Fruit fly (Drosophila melanogaster) whole organism, embryonic: ENCODE results near the gene Acp63F.
A peak's percentile ranks its signal among the peaks of the same experiment; 100 is the strongest.

ENCODE experiments used
- Aef1 ChIP-seq: fragments of 200-800 bp; sonication (Bioruptor generic); IDR thresholded peaks from 3 replicates; pipeline ENCODE4 v1.3.6; 2022; ENCODE audit warnings: missing biosample characterization, missing genetic modification characterization
- Antp ChIP-seq: fragments of 200-800 bp; sonication (Bioruptor generic); optimal IDR thresholded peaks from 3 replicates; lab custom pipeline; 2016; ENCODE audit warnings: missing biosample characterization, missing genetic modification characterization
- CG10321 ChIP-seq: fragments of 200-800 bp; sonication (Bioruptor generic); IDR thresholded peaks from 2 replicates; pipeline ENCODE4 v1.3.6; 2022; ENCODE audit warnings: missing biosample characterization, missing genetic modification characterization
- CG10366 ChIP-seq: fragments of 200-800 bp; sonication (Bioruptor generic); IDR thresholded peaks from 2 replicates; pipeline ENCODE4 v1.3.6; 2022; ENCODE audit warnings: missing biosample characterization, missing genetic modification characterization
- CG10431 ChIP-seq: fragments of 200-800 bp; sonication (Bioruptor generic); optimal IDR thresholded peaks from 3 replicates; lab custom pipeline; 2018; ENCODE audit warnings: missing biosample characterization, mild to moderate bottlenecking, missing genetic modification characterization
- CG10543 ChIP-seq: fragments of 200-800 bp; sonication (Bioruptor generic); optimal IDR thresholded peaks from 3 replicates; lab custom pipeline; 2017; ENCODE audit warnings: missing biosample characterization, mild to moderate bottlenecking, missing genetic modification characterization, moderate library complexity
- CG10979 ChIP-seq: fragments of 200-800 bp; sonication (Bioruptor generic); optimal IDR thresholded peaks from 2 replicates; lab custom pipeline; 2018; ENCODE audit warnings: missing biosample characterization, mild to moderate bottlenecking, missing genetic modification characterization, moderate library complexity
- CG15011 ChIP-seq: fragments of 200-800 bp; sonication (Bioruptor generic); optimal IDR thresholded peaks from 3 replicates; lab custom pipeline; 2018; ENCODE audit warnings: missing biosample characterization, mild to moderate bottlenecking, missing genetic modification characterization
- CG15269 ChIP-seq: fragments of 200-800 bp; sonication (Bioruptor generic); optimal IDR thresholded peaks from 2 replicates; lab custom pipeline; 2018; ENCODE audit warnings: missing biosample characterization, mild to moderate bottlenecking, missing genetic modification characterization, moderate library complexity
- CG16813 ChIP-seq: fragments of 200-800 bp; sonication (Bioruptor generic); IDR thresholded peaks from 3 replicates; pipeline ENCODE4 v1.3.6; 2022; ENCODE audit warnings: missing biosample characterization, missing genetic modification characterization; ENCODE audit not compliant: partially characterized antibody
- CG2199 ChIP-seq: fragments of 200-800 bp; sonication (Bioruptor generic); IDR thresholded peaks from 3 replicates; pipeline ENCODE4 v1.3.6; 2022; ENCODE audit warnings: missing biosample characterization, missing genetic modification characterization
- CG32532 ChIP-seq: fragments of 200-800 bp; sonication (Bioruptor generic); IDR thresholded peaks from 2 replicates; pipeline ENCODE4 v1.3.6; 2022; ENCODE audit warnings: missing biosample characterization, missing genetic modification characterization
- CG3726 ChIP-seq: fragments of 200-800 bp; sonication (Bioruptor generic); IDR thresholded peaks from 3 replicates; pipeline ENCODE4, ENCODE4 v1.3.6; 2022; ENCODE audit warnings: missing biosample characterization, missing genetic modification characterization
- CG3838 ChIP-seq: fragments of 200-800 bp; sonication (Bioruptor generic); optimal IDR thresholded peaks from 3 replicates; lab custom pipeline; 2016; ENCODE audit warnings: missing biosample characterization, missing genetic modification characterization
- CG4424 ChIP-seq: fragments of 200-800 bp; sonication (Bioruptor generic); optimal IDR thresholded peaks from 3 replicates; lab custom pipeline; 2016; ENCODE audit warnings: missing biosample characterization, missing genetic modification characterization
- CG4617 ChIP-seq: fragments of 200-800 bp; sonication (Bioruptor generic); optimal IDR thresholded peaks from 3 replicates; lab custom pipeline; 2016; ENCODE audit warnings: missing biosample characterization, missing genetic modification characterization, borderline replicate concordance
- CG4820 ChIP-seq: fragments of 200-800 bp; sonication (Bioruptor generic); optimal IDR thresholded peaks from 3 replicates; lab custom pipeline; 2016; ENCODE audit warnings: missing biosample characterization, missing genetic modification characterization
- CG4854 ChIP-seq: fragments of 200-800 bp; sonication (Bioruptor generic); optimal IDR thresholded peaks from 2 replicates; lab custom pipeline; 2016; ENCODE audit warnings: missing biosample characterization, missing genetic modification characterization, inconsistent platforms
- CG6683 ChIP-seq: fragments of 200-800 bp; sonication (Bioruptor generic); optimal IDR thresholded peaks from 2 replicates; lab custom pipeline; 2017; ENCODE audit warnings: missing biosample characterization, mild to moderate bottlenecking, missing genetic modification characterization, missing genetic modification reagents
- CG7987 ChIP-seq: fragments of 200-800 bp; sonication (Bioruptor generic); optimal IDR thresholded peaks from 2 replicates; lab custom pipeline; 2018; ENCODE audit warnings: missing biosample characterization, mild to moderate bottlenecking, missing genetic modification characterization, moderate library complexity
- CG8290 ChIP-seq, 3 experiments: fragments of 200-800 bp; sonication (Bioruptor generic); optimal IDR thresholded peaks; 2 replicates each; lab custom pipeline; 2016 to 2019; ENCODE audit warnings: missing biosample characterization in 3 of 3, missing genetic modification characterization in 3 of 3, mild to moderate bottlenecking in 2 of 3, moderate library complexity in 1 of 3
- CG8924 ChIP-seq: fragments of 200-800 bp; optimal IDR thresholded peaks from 3 replicates; lab custom pipeline; 2019; ENCODE audit warnings: missing biosample characterization, mild to moderate bottlenecking, missing genetic modification characterization, moderate library complexity
- CG8944 ChIP-seq: fragments of 200-800 bp; sonication (Bioruptor generic); optimal IDR thresholded peaks from 3 replicates; lab custom pipeline; 2016; ENCODE audit warnings: missing biosample characterization, missing genetic modification characterization
- D ChIP-seq, 2 experiments: fragments of 200-800 bp in 1 of 2; fragments of >200 bp in 1 of 2; sonication (Bioruptor generic) in 1 of 2; optimal IDR thresholded peaks; 2 replicates in 1 of 2; 3 replicates in 1 of 2; lab custom pipeline; 2017; ENCODE audit warnings: mild to moderate bottlenecking in 1 of 2, missing biosample characterization in 1 of 2, missing genetic modification characterization in 1 of 2, missing genetic modification reagents in 1 of 2
- Dbx ChIP-seq: fragments of 200-800 bp; sonication (Bioruptor generic); IDR thresholded peaks from 3 replicates; pipeline ENCODE4 v1.3.6; 2022; ENCODE audit warnings: missing biosample characterization, missing genetic modification characterization
- ERR ChIP-seq: fragments of 200-800 bp; sonication (Bioruptor generic); optimal IDR thresholded peaks from 2 replicates; lab custom pipeline; 2016; ENCODE audit warnings: missing biosample characterization, missing genetic modification characterization
- Hr51 ChIP-seq, 2 experiments: fragments of 200-800 bp; sonication (Bioruptor generic); optimal IDR thresholded peaks; 2 replicates in 1 of 2; 3 replicates in 1 of 2; lab custom pipeline; 2016 to 2018; ENCODE audit warnings: missing biosample characterization in 2 of 2, missing genetic modification characterization in 2 of 2, mild to moderate bottlenecking in 1 of 2, moderate library complexity in 1 of 2
- Lim3 ChIP-seq: fragments of 200-800 bp; sonication (Bioruptor generic); IDR thresholded peaks from 2 replicates; pipeline ENCODE4 v1.3.6; 2022; ENCODE audit warnings: missing biosample characterization, missing genetic modification characterization
- Oli ChIP-seq: fragments of 200-800 bp; sonication (Bioruptor generic); optimal IDR thresholded peaks from 2 replicates; lab custom pipeline; 2018; ENCODE audit warnings: missing biosample characterization, mild to moderate bottlenecking, missing genetic modification characterization, moderate library complexity
- Scr ChIP-seq: fragments of 200-800 bp; sonication (Bioruptor generic); IDR thresholded peaks from 2 replicates; pipeline ENCODE4 v1.3.6; 2022; ENCODE audit warnings: missing biosample characterization, missing genetic modification characterization; ENCODE audit not compliant: partially characterized antibody
- Sin3A ChIP-seq: fragments of >200 bp; optimal IDR thresholded peaks from 2 replicates; lab custom pipeline; 2018
- Six4 ChIP-seq: fragments of 200-800 bp; sonication (Bioruptor generic); optimal IDR thresholded peaks from 2 replicates; lab custom pipeline; 2016; ENCODE audit warnings: missing biosample characterization, missing genetic modification characterization
- Sox102F ChIP-seq: fragments of 200-800 bp; sonication (Bioruptor generic); optimal IDR thresholded peaks from 2 replicates; lab custom pipeline; 2018; ENCODE audit warnings: missing biosample characterization, mild to moderate bottlenecking, missing genetic modification characterization, moderate library complexity
- Tbp ChIP-seq: fragments of >200 bp; optimal IDR thresholded peaks from 2 replicates; lab custom pipeline; 2018; ENCODE audit warnings: missing biosample characterization, missing genetic modification characterization
- Vsx1 ChIP-seq: fragments of 200-800 bp; sonication (Bioruptor generic); optimal IDR thresholded peaks from 2 replicates; lab custom pipeline; 2017; ENCODE audit warnings: missing biosample characterization, mild to moderate bottlenecking, missing genetic modification characterization, missing genetic modification reagents
- croc ChIP-seq: fragments of 200-800 bp; sonication (Bioruptor generic); conservative IDR thresholded peaks from 3 replicates; pipeline ENCODE4 v1.3.6; 2022; ENCODE audit warnings: missing biosample characterization, missing genetic modification characterization
- gce ChIP-seq: fragments of 200-800 bp; sonication (Bioruptor generic); IDR thresholded peaks from 3 replicates; pipeline ENCODE4 v1.3.6; 2022; ENCODE audit warnings: missing biosample characterization, missing genetic modification characterization
- gcm ChIP-seq: fragments of 200-800 bp; sonication (Bioruptor generic); optimal IDR thresholded peaks from 2 replicates; lab custom pipeline; 2019; ENCODE audit warnings: missing biosample characterization, mild to moderate bottlenecking, missing genetic modification characterization, moderate library complexity
- gt ChIP-seq: fragments of 200-800 bp; sonication (Bioruptor generic); IDR thresholded peaks from 2 replicates; pipeline ENCODE4 v1.3.6; 2022; ENCODE audit warnings: missing biosample characterization, missing genetic modification characterization
- insv ChIP-seq, 2 experiments: fragments of 200-800 bp; sonication (Bioruptor generic); optimal IDR thresholded peaks; 3 replicates each; lab custom pipeline; 2016 to 2018; ENCODE audit warnings: missing biosample characterization in 2 of 2, missing genetic modification characterization in 2 of 2
- phol ChIP-seq: fragments of 200-800 bp; sonication (Bioruptor generic); optimal IDR thresholded peaks from 3 replicates; lab custom pipeline; 2018; ENCODE audit warnings: missing biosample characterization, mild to moderate bottlenecking, missing genetic modification characterization, moderate library complexity
- psq ChIP-seq: fragments of 200-800 bp; sonication (Bioruptor generic); optimal IDR thresholded peaks from 2 replicates; lab custom pipeline; 2017; ENCODE audit warnings: missing biosample characterization, missing genetic modification characterization
- rib ChIP-seq: fragments of 200-800 bp; sonication (Bioruptor generic); IDR thresholded peaks from 2 replicates; pipeline ENCODE4 v1.3.6; 2022; ENCODE audit warnings: missing biosample characterization, missing genetic modification characterization
- sim ChIP-seq: fragments of 200-800 bp; sonication (Bioruptor generic); IDR thresholded peaks from 2 replicates; pipeline ENCODE4 v1.3.6; 2022; ENCODE audit warnings: missing biosample characterization, missing genetic modification characterization
- sna ChIP-seq: fragments of 200-800 bp; sonication (Bioruptor generic); IDR thresholded peaks from 2 replicates; pipeline ENCODE4 v1.3.6; 2022; ENCODE audit warnings: missing biosample characterization, missing genetic modification characterization; ENCODE audit not compliant: partially characterized antibody
- sug ChIP-seq: fragments of 200-800 bp; optimal IDR thresholded peaks from 2 replicates; lab custom pipeline; 2019; ENCODE audit warnings: missing biosample characterization, mild to moderate bottlenecking, missing genetic modification characterization, moderate library complexity

Acp63F gene

DNA sequence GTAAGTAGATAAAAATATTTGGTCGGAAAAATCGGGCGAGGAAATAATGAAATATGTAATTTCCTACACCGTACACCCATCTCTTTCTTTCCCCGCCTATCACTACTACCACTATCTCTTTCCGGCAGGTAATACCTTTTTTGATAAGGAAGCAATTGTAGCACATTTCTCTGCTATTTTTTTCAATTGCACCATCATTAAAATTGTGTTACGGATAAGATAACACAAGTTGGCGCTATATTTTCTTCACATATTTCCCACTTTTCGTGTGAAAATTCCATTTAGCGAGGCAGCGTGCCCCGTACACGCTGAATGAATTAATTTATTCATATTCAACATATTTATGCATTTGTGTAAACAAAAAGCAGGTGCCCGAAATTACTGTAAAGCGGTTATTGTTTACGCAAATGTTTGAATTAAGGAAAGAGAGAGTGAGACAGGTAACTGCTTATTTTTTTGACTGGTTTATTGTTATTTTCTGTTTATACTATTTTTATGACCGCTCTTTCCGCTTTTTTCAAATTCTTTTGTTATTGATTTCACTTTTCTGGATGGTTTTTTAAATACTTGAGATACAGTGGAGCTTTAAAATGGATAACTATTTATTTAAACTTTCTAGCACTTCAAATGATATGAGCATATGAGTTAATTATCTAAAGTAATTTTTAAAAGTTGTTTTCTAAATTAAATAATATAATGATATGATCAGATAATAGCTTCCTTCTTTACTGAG is 29.6 kb downstream of the Acp63F start (continued):
- TF ChIP-seq Vsx1 (GFP tag; lab: Kevin White, UChicago) (peak; percentile 25), CG10366 (GFP tag; lab: Robert Waterston, UW) (peak; percentile 57), Hr51 (GFP tag; optimal IDR thresholded peaks at IDR 0.05; lab: Kevin White, UChicago) (peak in 1 of 2 experiments; percentile 73)
- TF ChIP-seq, all 482 proteins: peak for 137

DNA sequence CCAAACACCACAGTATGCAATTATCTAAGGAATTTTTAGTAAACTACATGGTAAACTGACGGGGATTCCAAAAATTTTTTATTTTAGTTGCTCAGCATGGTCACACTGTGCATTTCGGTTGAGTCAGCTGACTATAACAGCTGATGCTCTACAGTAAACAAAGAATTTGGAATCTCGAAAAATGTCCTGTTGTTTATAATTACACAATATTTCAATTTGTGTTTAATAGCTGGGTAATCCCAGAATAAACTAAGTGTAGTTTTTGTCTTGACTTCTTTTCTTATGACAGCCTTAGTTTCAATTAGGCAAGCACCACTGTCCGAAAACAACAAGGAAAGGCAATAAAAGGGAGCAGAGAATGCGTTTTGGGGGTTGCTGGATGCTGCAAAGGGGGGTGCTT is 30.5 kb downstream of the Acp63F start:
- TF ChIP-seq D (optimal IDR thresholded peaks at IDR 0.05; lab: Kevin White, UChicago): no peak
- no peak for TF ChIP-seq D (GFP tag; optimal IDR thresholded peaks at IDR 0.05; lab: Kevin White, UChicago)
- TF ChIP-seq insv (GFP tag; optimal IDR thresholded peaks at IDR 0.05; lab: Kevin White, UChicago): no peak
- TF ChIP-seq ERR (GFP tag; lab: Kevin White, UChicago): no peak
- TF ChIP-seq CG8290 (GFP tag; optimal IDR thresholded peaks at IDR 0.05; lab: Kevin White, UChicago): no peak
- peak in 1 of 2 experiments; percentile 7 for TF ChIP-seq CG8290 (tag; optimal IDR thresholded peaks at IDR 0.05; lab: Kevin White, UChicago)
- no peak for TF ChIP-seq Aef1 (GFP tag; lab: Robert Waterston, UW)
- TF ChIP-seq psq (GFP tag; lab: Kevin White, UChicago): no peak
- no peak for TF ChIP-seq CG3838 (GFP tag; lab: Kevin White, UChicago)
- no peak for TF ChIP-seq CG4617 (GFP tag; lab: Kevin White, UChicago)
- peak; percentile 7 for TF ChIP-seq CG4424 (GFP tag; lab: Kevin White, UChicago)
- TF ChIP-seq Antp: peak; percentile 33
- no peak for TF ChIP-seq CG16813
- no peak for TF ChIP-seq CG15011 (GFP tag; lab: Kevin White, UChicago)
- TF ChIP-seq Scr (GFP tag; lab: Robert Waterston, UW): no peak
- no peak for TF ChIP-seq CG6683 (GFP tag; lab: Kevin White, UChicago)
- no peak for TF ChIP-seq Dbx (GFP tag; lab: Robert Waterston, UW)
- no peak for TF ChIP-seq Sin3A
- peak; percentile 27 for TF ChIP-seq phol (tag; lab: Kevin White, UChicago)
- TF ChIP-seq gt: no peak
- no peak for TF ChIP-seq CG3726
- TF ChIP-seq sna: no peak
- TF ChIP-seq CG10321 (GFP tag; lab: Robert Waterston, UW): no peak
- peak; percentile 38; the same call in 1 of the 2 replicates for TF ChIP-seq CG32532 (GFP tag; lab: Robert Waterston, UW)
- no peak for TF ChIP-seq CG10543 (GFP tag; lab: Kevin White, UChicago)
- TF ChIP-seq CG10979 (tag; lab: Kevin White, UChicago): peak; percentile 29
- 0 out of 2 replicates have a peak, but pooled peaks have one; percentile 32 for TF ChIP-seq sim
- 0 out of 3 replicates have a peak, but pooled peaks have one; percentile 46 for TF ChIP-seq gce
- TF ChIP-seq Sox102F (GFP tag; lab: Kevin White, UChicago): peak; percentile 59
- no peak for TF ChIP-seq Tbp (GFP tag; lab: Kevin White, UChicago)
- TF ChIP-seq CG10431 (GFP tag; lab: Kevin White, UChicago): peak; percentile 96
- TF ChIP-seq CG2199 (GFP tag; lab: Robert Waterston, UW): no peak
- no peak for TF ChIP-seq CG8924
- peak; percentile 37 for TF ChIP-seq Oli
- peak; percentile 15 for TF ChIP-seq CG8944 (GFP tag; lab: Kevin White, UChicago)
- TF ChIP-seq CG4854 (GFP tag; lab: Kevin White, UChicago): no peak
- TF ChIP-seq Lim3 (GFP tag; lab: Robert Waterston, UW): no peak
- TF ChIP-seq croc: no peak
- TF ChIP-seq sug (tag; lab: Kevin White, UChicago): no peak
- no peak for TF ChIP-seq CG4820
- TF ChIP-seq CG15269 (tag; lab: Kevin White, UChicago): peak; percentile 16
- TF ChIP-seq rib (GFP tag; lab: Robert Waterston, UW): no peak
- peak; percentile 1 for TF ChIP-seq Six4 (GFP tag; lab: Kevin White, UChicago)
- TF ChIP-seq CG7987 (GFP tag; lab: Kevin White, UChicago): no peak
- TF ChIP-seq gcm (GFP tag; lab: Kevin White, UChicago): no peak
